Worm (Caenorhabditis elegans) whole organism, young adult: ENCODE data around the gene slo-1.
A peak's percentile ranks its signal among the peaks of the same experiment; 100 is the strongest.

Experiments used
- F37B4.10 ChIP-seq: fragments of 200-800 bp; sonication (Bioruptor generic); IDR thresholded peaks from 2 replicates; pipeline ENCODE4 v1.3.6; 2022; ENCODE audit warnings: missing genetic modification characterization, missing compliant biosample characterization
- attf-3 ChIP-seq: fragments of 200-800 bp; sonication (Bioruptor generic); conservative IDR thresholded peaks from 2 replicates; pipeline ENCODE4 v1.3.6; 2022; ENCODE audit warnings: missing genetic modification reagents, missing genetic modification characterization, missing compliant biosample characterization
- attf-5 ChIP-seq: fragments of 200-800 bp; sonication (Bioruptor generic); optimal IDR thresholded peaks from 2 replicates; lab custom pipeline; 2018; ENCODE audit warnings: mild to moderate bottlenecking, missing genetic modification characterization, missing compliant biosample characterization
- dpl-1 ChIP-seq: fragments of 150-350 bp; optimal IDR thresholded peaks from 2 replicates; lab custom pipeline; 2014; ENCODE audit warnings: missing biosample characterization, missing genetic modification reagents, missing genetic modification characterization
- let-607 ChIP-seq, 2 experiments: fragments of 200-800 bp in 1 of 2; sonication (Bioruptor generic) in 1 of 2; sonication (generic microtip) in 1 of 2; optimal IDR thresholded peaks; 2 replicates each; lab custom pipeline; 2016 to 2018; ENCODE audit warnings: mild to moderate bottlenecking in 2 of 2, missing compliant biosample characterization in 2 of 2, missing genetic modification characterization in 2 of 2, moderate library complexity in 2 of 2, missing genotype in 1 of 2
- mxl-1 ChIP-seq: sonication (generic microtip); optimal IDR thresholded peaks from 2 replicates; lab custom pipeline; 2016; ENCODE audit warnings: missing genetic modification characterization, missing compliant biosample characterization
- nhr-80 ChIP-seq: sonication (generic microtip); optimal IDR thresholded peaks from 2 replicates; lab custom pipeline; 2016; ENCODE audit warnings: missing genetic modification characterization, missing compliant biosample characterization
- tbx-9 ChIP-seq: sonication (generic microtip); optimal IDR thresholded peaks from 2 replicates; lab custom pipeline; 2016; ENCODE audit warnings: borderline replicate concordance, missing genetic modification characterization, inconsistent platforms, missing compliant biosample characterization
- unc-130 ChIP-seq: sonication (generic microtip); optimal IDR thresholded peaks from 2 replicates; lab custom pipeline; 2016; ENCODE audit warnings: missing genetic modification reagents, missing genetic modification characterization, missing compliant biosample characterization
- ztf-3 ChIP-seq: fragments of 200-800 bp; sonication (Bioruptor generic); optimal IDR thresholded peaks from 2 replicates; lab custom pipeline; 2018; ENCODE audit warnings: mild to moderate bottlenecking, missing genetic modification characterization, missing compliant biosample characterization

DNA sequence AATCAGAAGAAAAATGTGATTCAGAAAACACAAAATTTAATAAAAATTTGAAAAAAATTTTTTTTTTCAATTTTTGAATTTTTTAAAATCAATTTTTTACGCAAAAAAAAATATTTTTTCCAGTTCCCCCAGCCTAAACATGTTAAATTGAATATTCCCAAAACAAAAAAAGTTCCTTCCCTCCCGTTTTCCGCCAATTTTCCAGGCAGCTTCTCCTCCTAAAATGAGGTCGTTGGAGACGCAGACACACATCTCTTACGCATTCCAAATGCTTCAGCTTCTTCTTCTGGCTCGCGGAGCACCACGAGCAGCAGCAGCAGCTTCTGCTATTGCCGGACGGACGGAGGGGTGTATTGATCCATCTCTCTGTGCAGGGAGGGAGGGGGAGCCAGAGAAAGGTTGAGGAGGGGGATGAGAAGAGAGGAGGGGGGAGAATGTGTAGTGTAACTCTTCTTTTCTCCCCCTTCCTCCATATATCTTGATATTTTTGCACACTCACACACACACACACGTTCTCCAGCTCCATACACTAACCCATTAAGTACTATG is 1.7 kb upstream of the slo-1 start:
- TF ChIP-seq attf-3 (GFP tag; lab: Robert Waterston, UW) (no peak), ztf-3 (no peak), attf-5 (GFP tag; lab: Kevin White, UChicago) (peak; percentile 4), F37B4.10 (GFP tag; lab: Robert Waterston, UW) (no peak), tbx-9 (tag; lab: Kevin White, UChicago) (no peak), let-607 (tag; optimal IDR thresholded peaks at IDR 0.05; lab: Kevin White, UChicago) (no peak), dpl-1 (GFP tag; lab: Kevin White, UChicago) (no peak), nhr-80 (tag; lab: Kevin White, UChicago) (no peak), unc-130 (GFP tag; lab: Kevin White, UChicago) (no peak), mxl-1 (no peak)
